Worm (Caenorhabditis elegans) whole organism, L3 larva: ENCODE data around the gene sft-1.

Source experiments
- ceh-28 ChIP-seq: fragments of 150-350 bp; optimal IDR thresholded peaks from 2 replicates; lab custom pipeline; 2014; ENCODE audit warnings: missing biosample characterization, missing genetic modification reagents, missing genetic modification characterization
- ceh-82 ChIP-seq: fragments of 150-350 bp; optimal IDR thresholded peaks from 2 replicates; lab custom pipeline; 2014; ENCODE audit warnings: missing biosample characterization, missing genetic modification characterization
- eor-1 ChIP-seq, 2 experiments: fragments of 150-350 bp; optimal IDR thresholded peaks; 2 replicates each; lab custom pipeline; 2014 to 2018; ENCODE audit warnings: missing biosample characterization in 2 of 2, missing genetic modification characterization in 2 of 2
- fkh-10 ChIP-seq: sonication (generic microtip); optimal IDR thresholded peaks from 2 replicates; lab custom pipeline; 2017; ENCODE audit warnings: missing biosample characterization, missing genetic modification reagents, missing genetic modification characterization
- fos-1 ChIP-seq: fragments of 150-350 bp; optimal IDR thresholded peaks from 2 replicates; lab custom pipeline; 2014; ENCODE audit warnings: missing biosample characterization, missing genetic modification characterization
- nhr-77 ChIP-seq: fragments of 150-350 bp; optimal IDR thresholded peaks from 2 replicates; lab custom pipeline; 2014; ENCODE audit warnings: missing biosample characterization, missing genetic modification characterization
- snpc-4 ChIP-seq: fragments of 150-350 bp; optimal IDR thresholded peaks from 2 replicates; lab custom pipeline; 2014; ENCODE audit warnings: missing biosample characterization, missing genetic modification characterization
- unc-62 ChIP-seq: fragments of 150-350 bp; sonication (generic microtip); optimal IDR thresholded peaks from 4 replicates; lab custom pipeline; 2014; ENCODE audit warnings: missing biosample characterization, missing genetic modification reagents, missing genetic modification characterization
- ztf-11 ChIP-seq: fragments of 150-350 bp; optimal IDR thresholded peaks from 2 replicates; lab custom pipeline; 2014; ENCODE audit warnings: missing biosample characterization, missing genetic modification characterization

DNA sequence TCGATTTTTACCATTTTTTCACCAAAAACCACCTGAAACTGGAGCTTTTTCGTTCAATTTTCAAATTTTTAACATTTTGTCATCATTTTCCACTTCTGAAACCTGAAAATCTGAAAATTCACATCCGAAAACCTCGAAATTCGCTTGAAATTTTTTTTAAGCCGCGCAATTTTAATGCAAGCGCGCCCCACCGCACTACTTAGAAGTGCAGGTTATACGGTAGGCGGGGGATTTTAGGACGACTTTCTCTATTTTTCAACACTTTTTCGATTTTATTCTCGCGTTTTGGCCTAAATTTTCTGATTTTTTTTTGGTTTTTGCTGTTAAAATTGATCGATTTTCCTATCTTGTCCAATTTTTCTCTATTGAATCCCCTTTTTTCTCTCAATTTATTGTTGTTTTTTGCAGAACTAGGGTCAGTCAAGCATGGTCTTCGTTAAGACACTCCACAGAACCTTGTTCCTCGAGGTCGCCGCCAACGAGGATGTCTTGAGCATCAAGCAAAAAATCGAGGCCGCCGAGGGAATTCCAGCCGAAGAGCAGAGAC, 18.5 kb upstream of the sft-1 start, which contains the start of gene ubl-1:
- peak; percentile 46 for TF ChIP-seq ceh-82
- TF ChIP-seq ceh-28, result peak; percentile 64
- TF ChIP-seq unc-62, result no peak
- TF ChIP-seq eor-1 (tag; optimal IDR thresholded peaks at IDR 0.05; lab: Kevin White, UChicago), result no peak
- TF ChIP-seq snpc-4 (tag; lab: Kevin White, UChicago), result peak; percentile 85
- TF ChIP-seq nhr-77, result peak; percentile 54
- TF ChIP-seq fos-1 (tag; lab: Kevin White, UChicago), result no peak
- TF ChIP-seq fkh-10 (GFP tag; lab: Kevin White, UChicago), result peak; percentile 77
- TF ChIP-seq ztf-11 (tag; lab: Kevin White, UChicago), result no peak
